Fruit fly (Drosophila melanogaster) whole organism, embryonic: ENCODE results near the gene Mst36Fb.

Experiments
- CG2712 ChIP-seq: fragments of 200-800 bp; optimal IDR thresholded peaks from 3 replicates; lab custom pipeline; 2019; ENCODE audit warnings: missing biosample characterization, mild to moderate bottlenecking, missing genetic modification characterization, moderate library complexity
- CG4328 ChIP-seq: fragments of 200-800 bp; sonication (Bioruptor generic); optimal IDR thresholded peaks from 3 replicates; lab custom pipeline; 2017; ENCODE audit warnings: missing biosample characterization, missing genetic modification reagents, missing genetic modification characterization
- CG7786 ChIP-seq: fragments of 200-800 bp; sonication (Bioruptor generic); optimal IDR thresholded peaks from 2 replicates; lab custom pipeline; 2016; ENCODE audit warnings: missing biosample characterization, missing genetic modification characterization
- H2.0 ChIP-seq: fragments of 200-800 bp; sonication (Bioruptor generic); IDR thresholded peaks from 2 replicates; pipeline ENCODE4 v1.3.6; 2022; ENCODE audit warnings: missing biosample characterization, missing genetic modification characterization
- Neu2 ChIP-seq: fragments of 200-800 bp; sonication (Bioruptor generic); optimal IDR thresholded peaks from 3 replicates; lab custom pipeline; 2016; ENCODE audit warnings: missing biosample characterization, missing genetic modification characterization, borderline replicate concordance
- ab ChIP-seq: fragments of 200-800 bp; sonication (Bioruptor generic); optimal IDR thresholded peaks from 2 replicates; lab custom pipeline; 2016; ENCODE audit warnings: missing biosample characterization, missing genetic modification characterization
- bbx ChIP-seq: fragments of 200-800 bp; sonication (Bioruptor generic); IDR thresholded peaks from 2 replicates; pipeline ENCODE4 v1.3.6; 2022; ENCODE audit warnings: missing biosample characterization, missing genetic modification characterization; ENCODE audit not compliant: partially characterized antibody
- crc ChIP-seq: fragments of 200-800 bp; sonication (Bioruptor generic); optimal IDR thresholded peaks from 2 replicates; lab custom pipeline; 2016; ENCODE audit warnings: missing biosample characterization, missing genetic modification characterization
- lilli ChIP-seq: fragments of 200-800 bp; sonication (Bioruptor generic); optimal IDR thresholded peaks from 3 replicates; lab custom pipeline; 2016; ENCODE audit warnings: missing biosample characterization, missing genetic modification characterization
- pan ChIP-seq, 4 experiments: fragments of >200 bp in 3 of 4; fragments of 200-800 bp in 1 of 4; sonication (Bioruptor generic) in 1 of 4; optimal IDR thresholded peaks in 3 of 4; IDR thresholded peaks in 1 of 4; 2 replicates each; pipeline versions ENCODE4 v1.3.6 to Lab custom; 2017 to 2022; ENCODE audit warnings: missing biosample characterization in 2 of 4, missing genetic modification characterization in 2 of 4, mixed read lengths in 1 of 4
- pzg ChIP-seq: fragments of 200-800 bp; sonication (Bioruptor generic); optimal IDR thresholded peaks from 3 replicates; lab custom pipeline; 2018; ENCODE audit warnings: missing biosample characterization, mild to moderate bottlenecking, missing genetic modification characterization, moderate library complexity
- sd ChIP-seq: fragments of 200-800 bp; sonication (Bioruptor generic); optimal IDR thresholded peaks from 3 replicates; lab custom pipeline; 2018; ENCODE audit warnings: missing biosample characterization, mild to moderate bottlenecking, missing genetic modification characterization, moderate library complexity
- stwl ChIP-seq: fragments of 200-800 bp; sonication (Bioruptor generic); optimal IDR thresholded peaks from 3 replicates; lab custom pipeline; 2018; ENCODE audit warnings: missing biosample characterization, mild to moderate bottlenecking, missing genetic modification characterization, moderate library complexity

dm6 chr2L:18673185-18673584, 1.7 kb downstream of the Mst36Fb start, which contains the start of gene CG43339:
- TF ChIP-seq stwl (tag; lab: Kevin White, UChicago) = no peak
- TF ChIP-seq lilli = no peak
- TF ChIP-seq pzg (GFP tag; lab: Kevin White, UChicago) = no peak
- no peak for TF ChIP-seq ab (GFP tag; lab: Kevin White, UChicago)
- TF ChIP-seq crc (GFP tag; lab: Kevin White, UChicago) = no peak
- no peak for TF ChIP-seq pan (optimal IDR thresholded peaks at IDR 0.05; lab: Kevin White, UChicago)
- TF ChIP-seq pan (GFP tag; optimal IDR thresholded peaks at IDR 0.05 in 1 of 2, IDR thresholded peaks at IDR 0.05 in 1 of 2) = no peak
- TF ChIP-seq CG2712 (tag; lab: Kevin White, UChicago) = no peak
- TF ChIP-seq CG7786 (GFP tag; lab: Kevin White, UChicago) = no peak
- TF ChIP-seq H2.0 (GFP tag; lab: Robert Waterston, UW) = no peak
- no peak for TF ChIP-seq CG4328 (GFP tag; lab: Kevin White, UChicago)
- TF ChIP-seq bbx (GFP tag; lab: Robert Waterston, UW) = no peak
- TF ChIP-seq Neu2 (GFP tag; lab: Kevin White, UChicago) = no peak
- no peak for TF ChIP-seq sd (tag; lab: Kevin White, UChicago)
